Worm (Caenorhabditis elegans) whole organism, young adult: ENCODE results near the gene bus-18.

ENCODE experiments used
- B0035.1 ChIP-seq: sonication (generic microtip); optimal IDR thresholded peaks from 2 replicates; lab custom pipeline; 2016; ENCODE audit warnings: missing genetic modification characterization, mild to moderate bottlenecking, missing compliant biosample characterization, missing genotype, missing genetic modification reagents
- B0336.3 ChIP-seq: fragments of 200-800 bp; sonication (Bioruptor generic); IDR thresholded peaks from 2 replicates; pipeline ENCODE4 v1.3.6; 2022; ENCODE audit warnings: missing genetic modification characterization, missing compliant biosample characterization
- D2030.7 ChIP-seq: fragments of 200-800 bp; sonication (Bioruptor generic); IDR thresholded peaks from 2 replicates; pipeline ENCODE4 v1.3.6; 2022; ENCODE audit warnings: missing genetic modification reagents, missing genetic modification characterization, missing compliant biosample characterization
- F22D6.2 ChIP-seq: sonication (generic microtip); optimal IDR thresholded peaks from 2 replicates; lab custom pipeline; 2016; ENCODE audit warnings: mild to moderate bottlenecking, missing genetic modification characterization, missing compliant biosample characterization
- F52B5.7 ChIP-seq: sonication (generic microtip); optimal IDR thresholded peaks from 2 replicates; lab custom pipeline; 2016; ENCODE audit warnings: mild to moderate bottlenecking, missing genetic modification characterization, missing compliant biosample characterization
- F57C9.4 ChIP-seq: sonication (generic microtip); optimal IDR thresholded peaks from 2 replicates; lab custom pipeline; 2017; ENCODE audit warnings: mild to moderate bottlenecking, missing genetic modification characterization, missing compliant biosample characterization
- K11D2.4 ChIP-seq: fragments of 200-800 bp; sonication (Bioruptor generic); IDR thresholded peaks from 2 replicates; pipeline ENCODE4 v1.3.6; 2022; ENCODE audit warnings: missing genetic modification reagents, missing genetic modification characterization, missing compliant biosample characterization
- Y56A3A.18 ChIP-seq: fragments of 200-800 bp; sonication (Bioruptor generic); IDR thresholded peaks from 2 replicates; pipeline ENCODE4 v1.3.6; 2022; ENCODE audit warnings: missing genetic modification reagents, missing genetic modification characterization, missing compliant biosample characterization
- Y79H2A.3 ChIP-seq: fragments of 200-800 bp; sonication (Bioruptor generic); conservative IDR thresholded peaks from 2 replicates; pipeline ENCODE4 v1.3.6; 2022; ENCODE audit warnings: missing genetic modification reagents, missing genetic modification characterization, missing compliant biosample characterization
- akir-1 ChIP-seq: fragments of 200-800 bp; sonication (Bioruptor generic); optimal IDR thresholded peaks from 2 replicates; lab custom pipeline; 2018; ENCODE audit warnings: mild to moderate bottlenecking, missing genetic modification characterization, moderate library complexity, missing compliant biosample characterization
- aptf-3 ChIP-seq: fragments of 200-800 bp; sonication (Bioruptor generic); IDR thresholded peaks from 2 replicates; pipeline ENCODE4 v1.3.6; 2022; ENCODE audit warnings: missing genetic modification characterization, missing compliant biosample characterization
- ccch-3 ChIP-seq: fragments of 200-800 bp; sonication (Bioruptor generic); optimal IDR thresholded peaks from 2 replicates; lab custom pipeline; 2018; ENCODE audit warnings: mild to moderate bottlenecking, missing genetic modification characterization, missing compliant biosample characterization
- cebp-1 ChIP-seq, 2 experiments: fragments of 200-800 bp in 1 of 2; sonication (Bioruptor generic) in 1 of 2; sonication (generic microtip) in 1 of 2; IDR thresholded peaks in 1 of 2; optimal IDR thresholded peaks in 1 of 2; 2 replicates each; pipeline versions ENCODE4 v1.3.6 to Lab custom; 2017 to 2022; ENCODE audit warnings: missing compliant biosample characterization in 2 of 2, missing genetic modification characterization in 2 of 2, mild to moderate bottlenecking in 1 of 2, missing genetic modification reagents in 1 of 2, moderate library complexity in 1 of 2
- ceh-27 ChIP-seq: fragments of 200-800 bp; sonication (Bioruptor generic); optimal IDR thresholded peaks from 2 replicates; lab custom pipeline; 2018; ENCODE audit warnings: mild to moderate bottlenecking, missing genetic modification characterization, moderate library complexity, missing compliant biosample characterization
- ceh-79 ChIP-seq: sonication (generic microtip); optimal IDR thresholded peaks from 2 replicates; lab custom pipeline; 2017; ENCODE audit warnings: mild to moderate bottlenecking, missing genetic modification characterization, missing compliant biosample characterization
- ceh-91 ChIP-seq: fragments of 200-800 bp; sonication (Bioruptor generic); IDR thresholded peaks from 2 replicates; pipeline ENCODE4 v1.3.6; 2022; ENCODE audit warnings: missing genetic modification reagents, missing genetic modification characterization, missing compliant biosample characterization
- chd-7 ChIP-seq: sonication (generic microtip); optimal IDR thresholded peaks from 2 replicates; lab custom pipeline; 2016; ENCODE audit warnings: mild to moderate bottlenecking, missing genetic modification characterization, moderate library complexity, missing compliant biosample characterization
- dpff-1 ChIP-seq: sonication (generic microtip); optimal IDR thresholded peaks from 2 replicates; lab custom pipeline; 2017; ENCODE audit warnings: mild to moderate bottlenecking, missing genetic modification characterization, missing compliant biosample characterization
- dpl-1 ChIP-seq: fragments of 150-350 bp; optimal IDR thresholded peaks from 2 replicates; lab custom pipeline; 2014; ENCODE audit warnings: missing biosample characterization, missing genetic modification reagents, missing genetic modification characterization
- egrh-3 ChIP-seq: fragments of 200-800 bp; sonication (Bioruptor generic); IDR thresholded peaks from 2 replicates; pipeline ENCODE4 v1.3.6; 2022; ENCODE audit warnings: missing genetic modification reagents, missing genetic modification characterization, missing compliant biosample characterization
- fkh-3 ChIP-seq: sonication (generic microtip); optimal IDR thresholded peaks from 2 replicates; lab custom pipeline; 2016; ENCODE audit warnings: mild to moderate bottlenecking, missing genetic modification characterization, missing compliant biosample characterization
- him-1 ChIP-seq: sonication (generic microtip); optimal IDR thresholded peaks from 2 replicates; lab custom pipeline; 2016; ENCODE audit warnings: missing genotype, missing genetic modification reagents, missing genetic modification characterization, missing compliant biosample characterization
- hlh-26 ChIP-seq: fragments of 200-800 bp; sonication (Bioruptor generic); conservative IDR thresholded peaks from 2 replicates; pipeline ENCODE4 v1.3.6; 2022; ENCODE audit warnings: missing genetic modification reagents, missing genetic modification characterization, missing compliant biosample characterization
- hmg-1.2 ChIP-seq: fragments of 200-800 bp; sonication (Bioruptor generic); IDR thresholded peaks from 2 replicates; pipeline ENCODE4 v1.3.6; 2022; ENCODE audit warnings: missing genetic modification reagents, missing genetic modification characterization, missing compliant biosample characterization
- hmg-20 ChIP-seq: fragments of 200-800 bp; sonication (Bioruptor generic); IDR thresholded peaks from 2 replicates; pipeline ENCODE4 v1.3.6; 2022; ENCODE audit warnings: missing genetic modification reagents, missing genetic modification characterization, missing compliant biosample characterization
- lin-35 ChIP-seq, 3 experiments: fragments of 150-350 bp in 2 of 3; sonication (generic microtip) in 1 of 3; optimal IDR thresholded peaks; 2 replicates each; lab custom pipeline; 2014 to 2018; ENCODE audit warnings: missing biosample characterization in 3 of 3, missing genetic modification characterization in 3 of 3, missing genetic modification reagents in 3 of 3
- madf-3 ChIP-seq: fragments of 200-800 bp; sonication (Bioruptor generic); IDR thresholded peaks from 2 replicates; pipeline ENCODE4 v1.3.6; 2022; ENCODE audit warnings: missing genetic modification reagents, missing genetic modification characterization, missing compliant biosample characterization
- mcd-1 ChIP-seq: fragments of 200-800 bp; sonication (Bioruptor generic); IDR thresholded peaks from 2 replicates; pipeline ENCODE4 v1.3.6; 2022; ENCODE audit warnings: missing genetic modification reagents, missing genetic modification characterization, missing compliant biosample characterization
- mel-28 ChIP-seq: sonication (generic microtip); optimal IDR thresholded peaks from 2 replicates; lab custom pipeline; 2016; ENCODE audit warnings: borderline replicate concordance, mild to moderate bottlenecking, missing genetic modification characterization, missing compliant biosample characterization
- nhr-120 ChIP-seq: fragments of 200-800 bp; sonication (Bioruptor generic); IDR thresholded peaks from 2 replicates; pipeline ENCODE4 v1.3.6; 2022; ENCODE audit warnings: missing genetic modification characterization, missing compliant biosample characterization
- nhr-80 ChIP-seq: sonication (generic microtip); optimal IDR thresholded peaks from 2 replicates; lab custom pipeline; 2016; ENCODE audit warnings: missing genetic modification characterization, missing compliant biosample characterization
- pbrm-1 ChIP-seq: fragments of 200-800 bp; sonication (Bioruptor generic); IDR thresholded peaks from 2 replicates; pipeline ENCODE4 v1.3.6; 2022; ENCODE audit warnings: missing genetic modification reagents, missing genetic modification characterization, missing compliant biosample characterization
- repo-1 ChIP-seq: sonication (generic microtip); optimal IDR thresholded peaks from 2 replicates; lab custom pipeline; 2017; ENCODE audit warnings: mild to moderate bottlenecking, missing genetic modification characterization, missing compliant biosample characterization
- rpc-1 ChIP-seq, 2 experiments: fragments of 150-350 bp in 1 of 2; sonication (generic microtip) in 1 of 2; optimal IDR thresholded peaks; 2 replicates each; lab custom pipeline; 2014 to 2018; ENCODE audit warnings: missing biosample characterization in 1 of 2, missing genetic modification characterization in 1 of 2, missing genetic modification reagents in 1 of 2, missing genotype in 1 of 2
- snpc-3.4 ChIP-seq: sonication (generic microtip); optimal IDR thresholded peaks from 2 replicates; lab custom pipeline; 2017; ENCODE audit warnings: missing genetic modification characterization, mild to moderate bottlenecking, missing compliant biosample characterization, antibody characterized with exemption, moderate library complexity, missing genotype, missing genetic modification reagents
- somi-1 ChIP-seq: fragments of 200-800 bp; sonication (Bioruptor generic); optimal IDR thresholded peaks from 2 replicates; lab custom pipeline; 2018; ENCODE audit warnings: mild to moderate bottlenecking, missing genetic modification characterization, missing compliant biosample characterization
- tbp1 ChIP-seq: fragments of 200-800 bp; sonication (Bioruptor generic); optimal IDR thresholded peaks from 2 replicates; lab custom pipeline; 2018; ENCODE audit warnings: mild to moderate bottlenecking, missing genetic modification characterization, missing compliant biosample characterization
- tbx-9 ChIP-seq: sonication (generic microtip); optimal IDR thresholded peaks from 2 replicates; lab custom pipeline; 2016; ENCODE audit warnings: borderline replicate concordance, missing genetic modification characterization, inconsistent platforms, missing compliant biosample characterization
- tlf-1 ChIP-seq: fragments of 200-800 bp; sonication (Bioruptor generic); optimal IDR thresholded peaks from 2 replicates; lab custom pipeline; 2018; ENCODE audit warnings: mild to moderate bottlenecking, missing genetic modification characterization, missing compliant biosample characterization
- unc-130 ChIP-seq: sonication (generic microtip); optimal IDR thresholded peaks from 2 replicates; lab custom pipeline; 2016; ENCODE audit warnings: missing genetic modification reagents, missing genetic modification characterization, missing compliant biosample characterization
- ztf-18 ChIP-seq: sonication (generic microtip); optimal IDR thresholded peaks from 2 replicates; lab custom pipeline; 2016; ENCODE audit warnings: missing genotype, mild to moderate bottlenecking, missing genetic modification characterization, missing compliant biosample characterization
- ztf-28 ChIP-seq: fragments of 200-800 bp; sonication (Bioruptor generic); IDR thresholded peaks from 2 replicates; pipeline ENCODE4 v1.3.6; 2022; ENCODE audit warnings: missing genetic modification reagents, missing genetic modification characterization, missing compliant biosample characterization
- ztf-3 ChIP-seq: fragments of 200-800 bp; sonication (Bioruptor generic); optimal IDR thresholded peaks from 2 replicates; lab custom pipeline; 2018; ENCODE audit warnings: mild to moderate bottlenecking, missing genetic modification characterization, missing compliant biosample characterization

bus-18 gene

ce11 chrV:11770053-11770517 is 3.4 kb upstream of the bus-18 start, which contains the start of gene F55A11.4 (continued):
- TF ChIP-seq hlh-26 (GFP tag; lab: Robert Waterston, UW) (no peak), madf-3 (GFP tag; lab: Robert Waterston, UW) (no peak), ceh-27 (GFP tag; lab: Kevin White, UChicago) (no peak), him-1 (tag; lab: Kevin White, UChicago) (peak; percentile 27), F22D6.2 (tag; lab: Kevin White, UChicago) (no peak), ztf-18 (tag; lab: Kevin White, UChicago) (no peak), aptf-3 (GFP tag; lab: Robert Waterston, UW) (peak; percentile 52; the same call in 1 of the 2 replicates)
- TF ChIP-seq, all 124 proteins: peak for 29

ce11 chrV:11773934-11774333 is 414 bp downstream of the bus-18 start:
- TF ChIP-seq nhr-80 (tag; lab: Kevin White, UChicago) (peak; percentile 14), ztf-3 (GFP tag; lab: Kevin White, UChicago) (no peak)

- no peak for TF ChIP-seq dpff-1 (tag; lab: Kevin White, UChicago)
- no peak for TF ChIP-seq ztf-28 (GFP tag; lab: Robert Waterston, UW)
- no peak for TF ChIP-seq chd-7
- TF ChIP-seq ceh-91 (GFP tag; lab: Robert Waterston, UW), result no peak
- no peak for TF ChIP-seq B0035.1 (tag; lab: Kevin White, UChicago)
- no peak for TF ChIP-seq F22D6.2 (tag; lab: Kevin White, UChicago)
- TF ChIP-seq fkh-3, result no peak
- TF ChIP-seq nhr-120, result no peak
Measured at ce11 chrV:11776538-11776937, 3.0 kb downstream of the bus-18 start, which contains the start of gene F55A11.6. TSS of gene F55A11.6 (plus strand) at chrV:11776838.

ce11 chrV:11777846-11778245 is 4.3 kb downstream of the bus-18 start:
- no peak for TF ChIP-seq F57C9.4 (tag; lab: Kevin White, UChicago)
- no peak for TF ChIP-seq Y56A3A.18
- TF ChIP-seq Y79H2A.3 (GFP tag; lab: Robert Waterston, UW), result no peak
- no peak for TF ChIP-seq rpc-1 (optimal IDR thresholded peaks at IDR 0.05; lab: Kevin White, UChicago)
- no peak for TF ChIP-seq rpc-1 (tag; optimal IDR thresholded peaks at IDR 0.05; lab: Kevin White, UChicago)
- TF ChIP-seq aptf-3 (GFP tag; lab: Robert Waterston, UW), result no peak
- TF ChIP-seq tlf-1, result no peak
- no peak for TF ChIP-seq lin-35 (GFP tag; optimal IDR thresholded peaks at IDR 0.05; lab: Kevin White, UChicago)
- TF ChIP-seq mel-28 (tag; lab: Kevin White, UChicago), result no peak
- TF ChIP-seq nhr-80 (tag; lab: Kevin White, UChicago), result peak; percentile 72
- no peak for TF ChIP-seq snpc-3.4 (tag; lab: Kevin White, UChicago)
- peak; percentile 12 for TF ChIP-seq tbp1 (GFP tag; lab: Kevin White, UChicago)
- TF ChIP-seq hmg-1.2 (GFP tag; lab: Robert Waterston, UW), result no peak; the same call in 1 of the 2 replicates
- no peak for TF ChIP-seq egrh-3 (GFP tag; lab: Robert Waterston, UW)
- TF ChIP-seq B0336.3 (GFP tag; lab: Robert Waterston, UW), result no peak
- no peak for TF ChIP-seq mcd-1 (GFP tag; lab: Robert Waterston, UW)
- no peak for TF ChIP-seq D2030.7 (GFP tag; lab: Robert Waterston, UW)
- TF ChIP-seq cebp-1 (GFP tag; IDR thresholded peaks at IDR 0.05; lab: Robert Waterston, UW), result no peak
- no peak for TF ChIP-seq cebp-1 (tag; optimal IDR thresholded peaks at IDR 0.05; lab: Kevin White, UChicago)
- no peak for TF ChIP-seq repo-1 (tag; lab: Kevin White, UChicago)
- no peak for TF ChIP-seq dpl-1 (GFP tag; lab: Kevin White, UChicago)
- TF ChIP-seq tbx-9 (tag; lab: Kevin White, UChicago), result no peak
- TF ChIP-seq K11D2.4, result no peak
- no peak for TF ChIP-seq madf-3 (GFP tag; lab: Robert Waterston, UW)
- peak; percentile 40 for TF ChIP-seq somi-1
- TF ChIP-seq F52B5.7 (tag; lab: Kevin White, UChicago), result no peak
- no peak for TF ChIP-seq nhr-120
- TF ChIP-seq akir-1 (GFP tag; lab: Kevin White, UChicago), result no peak
- TF ChIP-seq hmg-20 (GFP tag; lab: Robert Waterston, UW), result no peak
- no peak for TF ChIP-seq ceh-79
- TF ChIP-seq pbrm-1 (GFP tag; lab: Robert Waterston, UW), result no peak
- TF ChIP-seq unc-130 (GFP tag; lab: Kevin White, UChicago), result no peak
- TF ChIP-seq ccch-3 (GFP tag; lab: Kevin White, UChicago), result no peak
